Fruit fly (Drosophila melanogaster) whole organism, prepupa: ENCODE measurements around the gene Grl36b.

Experiments used
- CG10669 ChIP-seq: fragments of 200-800 bp; sonication (Bioruptor generic); optimal IDR thresholded peaks from 3 replicates; lab custom pipeline; 2018; ENCODE audit warnings: missing biosample characterization, mild to moderate bottlenecking, missing genetic modification characterization, moderate library complexity
- CG11294 ChIP-seq: fragments of 200-800 bp; sonication (Bioruptor generic); IDR thresholded peaks from 2 replicates; pipeline ENCODE4 v1.3.6; 2022; ENCODE audit warnings: missing biosample characterization, missing genetic modification characterization
- CG11902 ChIP-seq: fragments of 200-800 bp; sonication (Bioruptor generic); optimal IDR thresholded peaks from 3 replicates; lab custom pipeline; 2016; ENCODE audit warnings: missing biosample characterization, missing genetic modification characterization
- CG15336 ChIP-seq: fragments of 200-800 bp; sonication (Bioruptor generic); IDR thresholded peaks from 2 replicates; pipeline ENCODE4 v1.3.6; 2022; ENCODE audit warnings: missing biosample characterization, missing genetic modification characterization
- CG1621 ChIP-seq: fragments of 200-800 bp; sonication (Bioruptor generic); optimal IDR thresholded peaks from 3 replicates; lab custom pipeline; 2018; ENCODE audit warnings: missing biosample characterization, mild to moderate bottlenecking, missing genetic modification characterization
- CG16779 ChIP-seq: fragments of 200-800 bp; sonication (Bioruptor generic); optimal IDR thresholded peaks from 3 replicates; lab custom pipeline; 2017; ENCODE audit warnings: missing biosample characterization, mild to moderate bottlenecking, missing genetic modification characterization
- CG32006 ChIP-seq: fragments of 200-800 bp; sonication (Bioruptor generic); optimal IDR thresholded peaks from 3 replicates; lab custom pipeline; 2017; ENCODE audit warnings: missing biosample characterization, mild to moderate bottlenecking, missing genetic modification characterization
- CG34406 ChIP-seq: fragments of 200-800 bp; sonication (Bioruptor generic); optimal IDR thresholded peaks from 3 replicates; lab custom pipeline; 2016; ENCODE audit warnings: missing biosample characterization, missing genetic modification characterization
- CG4318 ChIP-seq: fragments of 200-800 bp; sonication (Bioruptor generic); optimal IDR thresholded peaks from 3 replicates; lab custom pipeline; 2017; ENCODE audit warnings: missing biosample characterization, mild to moderate bottlenecking, missing genetic modification characterization
- CG6163 ChIP-seq: fragments of 200-800 bp; sonication (Bioruptor generic); IDR thresholded peaks from 3 replicates; pipeline ENCODE4 v1.3.6; 2022; ENCODE audit warnings: missing biosample characterization, missing genetic modification characterization
- CG6276 ChIP-seq: fragments of 200-800 bp; sonication (Bioruptor generic); optimal IDR thresholded peaks from 2 replicates; lab custom pipeline; 2017; ENCODE audit warnings: missing biosample characterization, mild to moderate bottlenecking, missing genetic modification characterization
- CG6792 ChIP-seq: fragments of 200-800 bp; sonication (Bioruptor generic); optimal IDR thresholded peaks from 3 replicates; lab custom pipeline; 2016; ENCODE audit warnings: missing biosample characterization, missing genetic modification characterization
- CG8632 ChIP-seq: fragments of 200-800 bp; sonication (Bioruptor generic); optimal IDR thresholded peaks from 3 replicates; lab custom pipeline; 2016; ENCODE audit warnings: missing biosample characterization, missing genetic modification characterization
- Eip75B ChIP-seq: fragments of 200-800 bp; sonication (Bioruptor generic); optimal IDR thresholded peaks from 3 replicates; lab custom pipeline; 2016; ENCODE audit warnings: missing biosample characterization, missing genetic modification characterization
- Eip78C ChIP-seq: fragments of 200-800 bp; sonication (Bioruptor generic); peaks from one replicate; lab custom pipeline; 2016; ENCODE audit warnings: missing biosample characterization, missing genetic modification characterization
- Ets21C ChIP-seq: fragments of 200-800 bp; sonication (Bioruptor generic); optimal IDR thresholded peaks from 3 replicates; lab custom pipeline; 2016; ENCODE audit warnings: missing biosample characterization, missing genetic modification characterization
- Ets96B ChIP-seq: fragments of 200-800 bp; optimal IDR thresholded peaks from 2 replicates; lab custom pipeline; 2019; ENCODE audit warnings: missing biosample characterization, mild to moderate bottlenecking, missing genetic modification characterization, moderate library complexity
- Gug ChIP-seq: fragments of 200-800 bp; sonication (Bioruptor generic); IDR thresholded peaks from 2 replicates; pipeline ENCODE4 v1.3.6; 2022; ENCODE audit warnings: missing biosample characterization, missing genetic modification characterization
- Hr4 ChIP-seq: fragments of 200-800 bp; sonication (Bioruptor generic); optimal IDR thresholded peaks from 3 replicates; lab custom pipeline; 2016; ENCODE audit warnings: missing biosample characterization, missing genetic modification characterization
- Lpt ChIP-seq: fragments of 200-800 bp; sonication (Bioruptor generic); optimal IDR thresholded peaks from 3 replicates; lab custom pipeline; 2016; ENCODE audit warnings: missing biosample characterization, missing genetic modification characterization
- Met ChIP-seq: fragments of 200-800 bp; sonication (Bioruptor generic); optimal IDR thresholded peaks from 3 replicates; lab custom pipeline; 2016; ENCODE audit warnings: missing biosample characterization, missing genetic modification characterization
- OdsH ChIP-seq: fragments of 200-800 bp; sonication (Bioruptor generic); optimal IDR thresholded peaks from 3 replicates; lab custom pipeline; 2016; ENCODE audit warnings: missing biosample characterization, missing genetic modification characterization
- Smox ChIP-seq: fragments of 200-800 bp; sonication (Bioruptor generic); optimal IDR thresholded peaks from 3 replicates; lab custom pipeline; 2016; ENCODE audit warnings: missing biosample characterization, missing genetic modification characterization
- Sox102F ChIP-seq: fragments of 200-800 bp; sonication (Bioruptor generic); optimal IDR thresholded peaks from 2 replicates; lab custom pipeline; 2016; ENCODE audit warnings: missing biosample characterization, mild to moderate bottlenecking, missing genetic modification characterization
- Sox14 ChIP-seq: fragments of 200-800 bp; sonication (Bioruptor generic); optimal IDR thresholded peaks from 3 replicates; lab custom pipeline; 2016; ENCODE audit warnings: missing biosample characterization, missing genetic modification characterization
- acj6 ChIP-seq: fragments of 200-800 bp; sonication (Bioruptor generic); optimal IDR thresholded peaks from 3 replicates; lab custom pipeline; 2016; ENCODE audit warnings: missing biosample characterization, missing genetic modification characterization
- cyc ChIP-seq: fragments of 200-800 bp; sonication (Bioruptor generic); optimal IDR thresholded peaks from 3 replicates; lab custom pipeline; 2016; ENCODE audit warnings: missing biosample characterization, missing genetic modification characterization
- dac ChIP-seq: fragments of 200-800 bp; sonication (Bioruptor generic); optimal IDR thresholded peaks from 2 replicates; lab custom pipeline; 2017; ENCODE audit warnings: missing biosample characterization, mild to moderate bottlenecking, missing genetic modification characterization
- dsx ChIP-seq: fragments of 200-800 bp; optimal IDR thresholded peaks from 3 replicates; lab custom pipeline; 2019; ENCODE audit warnings: missing biosample characterization, mild to moderate bottlenecking, missing genetic modification characterization, moderate library complexity; ENCODE audit not compliant: poor library complexity, severe bottlenecking
- eg ChIP-seq: fragments of 200-800 bp; sonication (Bioruptor generic); IDR thresholded peaks from 3 replicates; pipeline ENCODE4 v1.3.6; 2022; ENCODE audit warnings: missing biosample characterization, missing genetic modification characterization
- esn ChIP-seq: fragments of 200-800 bp; sonication (Bioruptor generic); optimal IDR thresholded peaks from 2 replicates; lab custom pipeline; 2016; ENCODE audit warnings: missing biosample characterization, mild to moderate bottlenecking, missing genetic modification characterization, moderate library complexity
- lz ChIP-seq: fragments of 200-800 bp; sonication (Bioruptor generic); optimal IDR thresholded peaks from 3 replicates; lab custom pipeline; 2016; ENCODE audit warnings: missing biosample characterization, missing genetic modification characterization
- pdm3 ChIP-seq: fragments of 200-800 bp; sonication (Bioruptor generic); optimal IDR thresholded peaks from 3 replicates; lab custom pipeline; 2016; ENCODE audit warnings: missing biosample characterization, missing genetic modification characterization
- salr ChIP-seq, 2 experiments: fragments of 200-800 bp; sonication (Bioruptor generic); optimal IDR thresholded peaks; 3 replicates each; lab custom pipeline; 2016 to 2018; ENCODE audit warnings: missing biosample characterization in 2 of 2, missing genetic modification characterization in 2 of 2, mild to moderate bottlenecking in 1 of 2

Grl36b gene

dm6 chr2L:18092156-18092555 is 33.4 kb downstream of the Grl36b start, which contains the start of gene CG15153:
CG15153 (minus strand) TSS chr2L:18092256.
- TF ChIP-seq CG8632 (GFP tag; lab: Kevin White, UChicago) (no peak), acj6 (no peak), CG11294 (GFP tag; lab: Robert Waterston, UW) (no peak), Sox102F (no peak), CG11902 (GFP tag; lab: Kevin White, UChicago) (no peak), CG15336 (GFP tag; lab: Robert Waterston, UW) (no peak), Eip75B (GFP tag; lab: Kevin White, UChicago) (no peak), Ets21C (GFP tag; lab: Kevin White, UChicago) (no peak), eg (GFP tag; lab: Robert Waterston, UW) (no peak), Met (GFP tag; lab: Kevin White, UChicago) (no peak), lz (GFP tag; lab: Kevin White, UChicago) (no peak), Ets96B (tag; lab: Kevin White, UChicago) (no peak)

- TF ChIP-seq Met (GFP tag; lab: Kevin White, UChicago): no peak
- TF ChIP-seq cyc: no peak
- no peak for TF ChIP-seq CG4318 (GFP tag; lab: Kevin White, UChicago)
These were observed 33.8 kb downstream of the Grl36b start for dm6 chr2L:18091705-18092104.

- no peak for TF ChIP-seq CG34406 (GFP tag; lab: Kevin White, UChicago)
- no peak for TF ChIP-seq Ets96B (tag; lab: Kevin White, UChicago)
- no peak for TF ChIP-seq Sox14 (GFP tag; lab: Kevin White, UChicago)
- no peak for TF ChIP-seq Eip75B (GFP tag; lab: Kevin White, UChicago)
- no peak for TF ChIP-seq CG16779
- TF ChIP-seq Hr4 (GFP tag; lab: Kevin White, UChicago): no peak
- no peak for TF ChIP-seq acj6
These were observed 41.6 kb downstream of the Grl36b start, which contains the start of gene CG31741 for dm6 chr2L:18083956-18084355. CG31741 (plus strand) TSS chr2L:18084256.

- TF ChIP-seq Gug (GFP tag; lab: Robert Waterston, UW) (no peak), esn (GFP tag; lab: Kevin White, UChicago) (no peak), dsx (GFP tag; lab: Kevin White, UChicago) (no peak), dac (GFP tag; lab: Kevin White, UChicago) (no peak), OdsH (no peak), Smox (GFP tag; lab: Kevin White, UChicago) (no peak), CG1621 (tag; lab: Kevin White, UChicago) (no peak), Sox102F (no peak), CG6276 (GFP tag; lab: Kevin White, UChicago) (no peak), CG4318 (GFP tag; lab: Kevin White, UChicago) (no peak), CG6163 (GFP tag; lab: Robert Waterston, UW) (no peak), Eip78C (GFP tag; lab: Kevin White, UChicago) (no peak), pdm3 (GFP tag; lab: Kevin White, UChicago) (no peak), salr (GFP tag; optimal IDR thresholded peaks at IDR 0.05; lab: Kevin White, UChicago) (no peak)
These were observed 44.2 kb downstream of the Grl36b start, which contains the start of gene ninaD for dm6 chr2L:18081328-18081727. ninaD (plus strand) TSS chr2L:18081628.

dm6 chr2L:18077969-18078368 is 47.6 kb downstream of the Grl36b start, which contains the start of gene Arr1:
Arr1 (plus strand) TSS chr2L:18078269.
- TF ChIP-seq CG6792 (GFP tag; lab: Kevin White, UChicago) (no peak), dsx (GFP tag; lab: Kevin White, UChicago) (no peak), Sox102F (no peak), CG10669 (GFP tag; lab: Kevin White, UChicago) (no peak), CG34406 (GFP tag; lab: Kevin White, UChicago) (no peak), cyc (no peak), CG32006 (GFP tag; lab: Kevin White, UChicago) (no peak), Lpt (GFP tag; lab: Kevin White, UChicago) (no peak), Gug (GFP tag; lab: Robert Waterston, UW) (no peak), Eip78C (GFP tag; lab: Kevin White, UChicago) (no peak), CG11902 (GFP tag; lab: Kevin White, UChicago) (no peak)
- TF ChIP-seq, all 60 proteins: peak for 0
